Fruit fly (Drosophila melanogaster) whole organism, embryonic: ENCODE data around the gene CG32806.

Experiments
- Abd-B ChIP-seq: fragments of 200-800 bp; sonication (Bioruptor generic); optimal IDR thresholded peaks from 2 replicates; lab custom pipeline; 2018; ENCODE audit warnings: missing biosample characterization, mild to moderate bottlenecking, missing genetic modification characterization, moderate library complexity
- B-H1 ChIP-seq: fragments of 200-800 bp; sonication (Bioruptor generic); IDR thresholded peaks from 3 replicates; pipeline ENCODE4 v1.3.6; 2022; ENCODE audit warnings: missing biosample characterization, missing genetic modification characterization
- CG10543 ChIP-seq: fragments of 200-800 bp; sonication (Bioruptor generic); optimal IDR thresholded peaks from 3 replicates; lab custom pipeline; 2017; ENCODE audit warnings: missing biosample characterization, mild to moderate bottlenecking, missing genetic modification characterization, moderate library complexity
- CG11560 ChIP-seq: fragments of 200-800 bp; sonication (Bioruptor generic); IDR thresholded peaks from 3 replicates; pipeline ENCODE4 v1.3.6; 2022; ENCODE audit warnings: missing biosample characterization, missing genetic modification characterization
- CG12219 ChIP-seq: fragments of 200-800 bp; sonication (Bioruptor generic); optimal IDR thresholded peaks from 3 replicates; lab custom pipeline; 2018; ENCODE audit warnings: missing biosample characterization, mild to moderate bottlenecking, missing genetic modification characterization
- CG12744 ChIP-seq: fragments of 200-800 bp; sonication (Bioruptor generic); optimal IDR thresholded peaks from 2 replicates; lab custom pipeline; 2016; ENCODE audit warnings: missing biosample characterization, missing genetic modification characterization
- CG13123 ChIP-seq: fragments of 200-800 bp; sonication (Bioruptor generic); optimal IDR thresholded peaks from 2 replicates; lab custom pipeline; 2016; ENCODE audit warnings: missing biosample characterization, missing genetic modification characterization
- CG16863 ChIP-seq: fragments of 200-800 bp; sonication (Bioruptor generic); optimal IDR thresholded peaks from 3 replicates; lab custom pipeline; 2016; ENCODE audit warnings: missing biosample characterization, missing genetic modification characterization
- CG2889 ChIP-seq: fragments of 200-800 bp; sonication (Bioruptor generic); IDR thresholded peaks from 3 replicates; pipeline ENCODE4 v1.3.6; 2022; ENCODE audit warnings: missing biosample characterization, missing genetic modification characterization
- CG33557 ChIP-seq: fragments of 200-800 bp; sonication (Bioruptor generic); optimal IDR thresholded peaks from 2 replicates; lab custom pipeline; 2019; ENCODE audit warnings: missing biosample characterization, mild to moderate bottlenecking, missing genetic modification characterization, moderate library complexity
- CG4328 ChIP-seq: fragments of 200-800 bp; sonication (Bioruptor generic); optimal IDR thresholded peaks from 3 replicates; lab custom pipeline; 2017; ENCODE audit warnings: missing biosample characterization, missing genetic modification reagents, missing genetic modification characterization
- CG4360 ChIP-seq: fragments of 200-800 bp; sonication (Bioruptor generic); IDR thresholded peaks from 2 replicates; pipeline ENCODE4 v1.3.6; 2022; ENCODE audit warnings: missing biosample characterization, missing genetic modification characterization
- CG4404 ChIP-seq: fragments of 200-800 bp; sonication (Bioruptor generic); IDR thresholded peaks from 2 replicates; pipeline ENCODE4 v1.3.6; 2022; ENCODE audit warnings: missing biosample characterization, missing genetic modification characterization
- CG4707 ChIP-seq: fragments of 200-800 bp; sonication (Bioruptor generic); optimal IDR thresholded peaks from 2 replicates; lab custom pipeline; 2018; ENCODE audit warnings: missing biosample characterization, mild to moderate bottlenecking, missing genetic modification characterization, moderate library complexity
- CG5953 ChIP-seq: fragments of 200-800 bp; sonication (Bioruptor generic); IDR thresholded peaks from 2 replicates; pipeline ENCODE4 v1.3.6; 2022; ENCODE audit warnings: missing biosample characterization, missing genetic modification characterization
- CTCF ChIP-seq: fragments of 200-800 bp; sonication (Bioruptor generic); optimal IDR thresholded peaks from 2 replicates; lab custom pipeline; 2017; ENCODE audit warnings: missing biosample characterization, mild to moderate bottlenecking, missing genetic modification characterization, moderate library complexity
- CkIIα-i1 ChIP-seq: fragments of 200-800 bp; sonication (Bioruptor generic); IDR thresholded peaks from 2 replicates; pipeline ENCODE4 v1.3.6; 2022; ENCODE audit warnings: missing biosample characterization, missing genetic modification characterization
- Dll ChIP-seq: fragments of 200-800 bp; sonication (Bioruptor generic); IDR thresholded peaks from 4 replicates; pipeline ENCODE4 v1.3.6; 2022; ENCODE audit warnings: missing biosample characterization, missing genetic modification characterization; ENCODE audit not compliant: partially characterized antibody
- Doc3 ChIP-seq: fragments of 200-800 bp; sonication (Bioruptor generic); IDR thresholded peaks from 3 replicates; pipeline ENCODE4 v1.3.6; 2022; ENCODE audit warnings: missing biosample characterization, missing genetic modification characterization; ENCODE audit not compliant: partially characterized antibody
- Dref ChIP-seq: fragments of 200-800 bp; sonication (Bioruptor generic); IDR thresholded peaks from 2 replicates; pipeline ENCODE4 v1.3.6; 2022; ENCODE audit warnings: missing biosample characterization, missing genetic modification characterization
- Eip74EF ChIP-seq, 2 experiments: fragments of 200-800 bp in 1 of 2; fragments of >200 bp in 1 of 2; sonication (Bioruptor generic) in 1 of 2; optimal IDR thresholded peaks; 2 replicates each; lab custom pipeline; 2017 to 2019; ENCODE audit warnings: missing biosample characterization in 2 of 2, missing genetic modification characterization in 2 of 2, mild to moderate bottlenecking in 1 of 2, moderate library complexity in 1 of 2
- Hmr ChIP-seq: fragments of 200-800 bp; sonication (Bioruptor generic); optimal IDR thresholded peaks from 3 replicates; lab custom pipeline; 2017; ENCODE audit warnings: mild to moderate bottlenecking, missing biosample characterization, missing genetic modification reagents, missing genetic modification characterization
- Hsf ChIP-seq: fragments of 200-800 bp; sonication (Bioruptor generic); optimal IDR thresholded peaks from 3 replicates; lab custom pipeline; 2016; ENCODE audit warnings: missing biosample characterization, missing genetic modification characterization
- Lhr ChIP-seq: fragments of 200-800 bp; sonication (Bioruptor generic); optimal IDR thresholded peaks from 3 replicates; lab custom pipeline; 2017; ENCODE audit warnings: mild to moderate bottlenecking, missing biosample characterization, missing genetic modification reagents, missing genetic modification characterization
- MTF-1 ChIP-seq: fragments of 200-800 bp; sonication (Bioruptor generic); optimal IDR thresholded peaks from 2 replicates; lab custom pipeline; 2018; ENCODE audit warnings: missing biosample characterization, mild to moderate bottlenecking, missing genetic modification characterization, borderline replicate concordance
- NC2β ChIP-seq: fragments of 200-800 bp; sonication (Bioruptor generic); optimal IDR thresholded peaks from 2 replicates; lab custom pipeline; 2016; ENCODE audit warnings: missing biosample characterization, missing genetic modification characterization
- Nf-YA ChIP-seq: fragments of 200-800 bp; sonication (Bioruptor generic); IDR thresholded peaks from 2 replicates; pipeline ENCODE4 v1.3.6; 2022; ENCODE audit warnings: missing biosample characterization, missing genetic modification characterization
- Six4 ChIP-seq: fragments of 200-800 bp; sonication (Bioruptor generic); optimal IDR thresholded peaks from 2 replicates; lab custom pipeline; 2016; ENCODE audit warnings: missing biosample characterization, missing genetic modification characterization
- Sox100B ChIP-seq: fragments of 200-800 bp; sonication (Bioruptor generic); optimal IDR thresholded peaks from 3 replicates; lab custom pipeline; 2018; ENCODE audit warnings: missing biosample characterization, mild to moderate bottlenecking, missing genetic modification characterization
- Taf1 ChIP-seq: fragments of 200-800 bp; sonication (Bioruptor generic); IDR thresholded peaks from 2 replicates; pipeline ENCODE4 v1.3.6; 2022; ENCODE audit warnings: missing biosample characterization, missing genetic modification characterization
- Vsx1 ChIP-seq: fragments of 200-800 bp; sonication (Bioruptor generic); optimal IDR thresholded peaks from 2 replicates; lab custom pipeline; 2017; ENCODE audit warnings: missing biosample characterization, mild to moderate bottlenecking, missing genetic modification characterization, missing genetic modification reagents
- cg ChIP-seq: fragments of 200-800 bp; sonication (Bioruptor generic); optimal IDR thresholded peaks from 3 replicates; lab custom pipeline; 2019; ENCODE audit warnings: missing biosample characterization, mild to moderate bottlenecking, missing genetic modification characterization, moderate library complexity
- chif ChIP-seq, 2 experiments: fragments of 200-800 bp; sonication (Bioruptor generic); optimal IDR thresholded peaks; 3 replicates each; lab custom pipeline; 2016; ENCODE audit warnings: missing biosample characterization in 2 of 2, missing genetic modification characterization in 2 of 2
- chn ChIP-seq: fragments of 200-800 bp; sonication (Bioruptor generic); optimal IDR thresholded peaks from 2 replicates; lab custom pipeline; 2016; ENCODE audit warnings: missing biosample characterization, missing genetic modification characterization
- dmrt99B ChIP-seq: fragments of 200-800 bp; sonication (Bioruptor generic); optimal IDR thresholded peaks from 2 replicates; lab custom pipeline; 2018; ENCODE audit warnings: missing biosample characterization, mild to moderate bottlenecking, missing genetic modification characterization, moderate library complexity
- en ChIP-seq: fragments of 200-800 bp; sonication (Bioruptor generic); optimal IDR thresholded peaks from 2 replicates; lab custom pipeline; 2016; ENCODE audit warnings: missing biosample characterization, missing genetic modification characterization
- esg ChIP-seq: fragments of 200-800 bp; sonication (Bioruptor generic); conservative IDR thresholded peaks from 2 replicates; pipeline ENCODE4 v1.3.6; 2022; ENCODE audit warnings: missing biosample characterization, missing genetic modification characterization
- gcm ChIP-seq: fragments of 200-800 bp; sonication (Bioruptor generic); optimal IDR thresholded peaks from 2 replicates; lab custom pipeline; 2019; ENCODE audit warnings: missing biosample characterization, mild to moderate bottlenecking, missing genetic modification characterization, moderate library complexity
- hb ChIP-seq: fragments of 200-800 bp; sonication (Bioruptor generic); IDR thresholded peaks from 3 replicates; pipeline ENCODE4 v1.3.6; 2022; ENCODE audit warnings: missing biosample characterization, missing genetic modification characterization; ENCODE audit not compliant: partially characterized antibody
- hbn ChIP-seq: fragments of 200-800 bp; sonication (Bioruptor generic); IDR thresholded peaks from 2 replicates; pipeline ENCODE4 v1.3.6; 2022; ENCODE audit warnings: missing biosample characterization, missing genetic modification characterization; ENCODE audit not compliant: partially characterized antibody
- kah ChIP-seq: fragments of 200-800 bp; sonication (Bioruptor generic); optimal IDR thresholded peaks from 2 replicates; lab custom pipeline; 2018; ENCODE audit warnings: missing biosample characterization, mild to moderate bottlenecking, missing genetic modification characterization
- nau ChIP-seq: fragments of 200-800 bp; sonication (Bioruptor generic); optimal IDR thresholded peaks from 3 replicates; lab custom pipeline; 2017; ENCODE audit warnings: missing biosample characterization, mild to moderate bottlenecking, missing genetic modification characterization, missing genetic modification reagents
- oc ChIP-seq: fragments of 200-800 bp; sonication (Bioruptor generic); optimal IDR thresholded peaks from 2 replicates; lab custom pipeline; 2018; ENCODE audit warnings: missing biosample characterization, mild to moderate bottlenecking, missing genetic modification characterization, moderate library complexity
- onecut ChIP-seq: fragments of 200-800 bp; sonication (Bioruptor generic); IDR thresholded peaks from 2 replicates; pipeline ENCODE4 v1.3.6; 2022; ENCODE audit warnings: missing biosample characterization, missing genetic modification characterization
- pfk ChIP-seq: fragments of 200-800 bp; sonication (Bioruptor generic); optimal IDR thresholded peaks from 2 replicates; lab custom pipeline; 2018; ENCODE audit warnings: missing biosample characterization, mild to moderate bottlenecking, missing genetic modification characterization, moderate library complexity
- pzg ChIP-seq: fragments of 200-800 bp; sonication (Bioruptor generic); optimal IDR thresholded peaks from 3 replicates; lab custom pipeline; 2018; ENCODE audit warnings: missing biosample characterization, mild to moderate bottlenecking, missing genetic modification characterization, moderate library complexity
- stc ChIP-seq: fragments of 200-800 bp; sonication (Bioruptor generic); IDR thresholded peaks from 2 replicates; pipeline ENCODE4 v1.3.6; 2022; ENCODE audit warnings: missing biosample characterization, missing genetic modification characterization
- yki ChIP-seq: fragments of >200 bp; optimal IDR thresholded peaks from 3 replicates; lab custom pipeline; 2018
- zfh1 ChIP-seq: fragments of 200-800 bp; sonication (Bioruptor generic); IDR thresholded peaks from 3 replicates; pipeline ENCODE4 v1.3.6; 2022; ENCODE audit warnings: missing biosample characterization, missing genetic modification characterization

CG32806 gene

DNA sequence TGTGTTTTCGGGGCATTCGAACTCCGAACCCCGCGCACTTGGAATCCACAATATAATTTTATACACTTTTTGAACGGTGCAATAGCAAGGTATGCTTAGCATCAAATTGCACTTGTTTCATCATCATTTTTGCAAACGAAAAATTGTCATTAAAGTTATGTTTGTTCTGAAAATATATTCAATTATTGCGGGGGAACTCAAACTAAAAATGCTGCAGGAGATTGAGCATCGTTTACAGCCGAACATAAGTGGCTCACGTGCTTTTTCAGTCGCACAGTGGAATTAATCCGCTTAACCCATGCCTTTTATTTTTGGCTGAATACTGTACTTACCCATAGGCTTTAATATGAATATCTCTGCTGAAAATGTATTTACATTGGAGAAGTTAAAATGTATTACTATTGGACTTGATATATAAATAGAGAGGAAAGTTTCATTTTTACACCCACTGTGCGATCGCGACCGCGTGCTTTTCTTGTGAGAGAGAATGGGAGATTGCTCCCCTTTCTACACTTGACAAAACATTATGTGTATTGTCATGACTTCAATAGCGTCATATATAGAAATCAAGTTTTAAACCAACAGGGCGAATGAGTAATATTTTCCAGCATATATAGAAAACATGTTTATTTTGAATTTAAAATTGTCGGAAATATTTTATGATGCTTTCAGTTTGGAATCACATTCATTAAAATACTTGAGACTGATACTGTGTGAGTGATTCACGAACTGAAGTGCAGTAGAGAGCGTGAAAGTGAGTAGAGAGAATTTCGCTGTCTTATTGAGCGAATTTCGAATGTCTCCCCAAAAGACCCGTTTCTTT, 41.2 kb downstream of the CG32806 start (continued):
- peak; percentile 82 for TF ChIP-seq CG4404 (GFP tag; lab: Robert Waterston, UW)
- TF ChIP-seq Doc3 (GFP tag; lab: Robert Waterston, UW) = no peak
- peak; percentile 86 for TF ChIP-seq kah (GFP tag; lab: Kevin White, UChicago)
- TF ChIP-seq CkIIα-i1 (GFP tag; lab: Robert Waterston, UW) = peak; percentile 77; the same call in 1 of the 2 replicates
- TF ChIP-seq gcm (GFP tag; lab: Kevin White, UChicago) = peak; percentile 94
- TF ChIP-seq en (GFP tag; lab: Kevin White, UChicago) = peak; percentile 90
- TF ChIP-seq CG12219 (GFP tag; lab: Kevin White, UChicago) = peak; percentile 96
- TF ChIP-seq esg (GFP tag; lab: Robert Waterston, UW) = peak; percentile 97
- TF ChIP-seq CG33557 (GFP tag; lab: Kevin White, UChicago) = peak; percentile 76
- peak; percentile 98 for TF ChIP-seq zfh1 (GFP tag; lab: Robert Waterston, UW)
- peak; percentile 99 for TF ChIP-seq CG4707 (GFP tag; lab: Kevin White, UChicago)
- peak; percentile 98 for TF ChIP-seq oc
- TF ChIP-seq hb (GFP tag; lab: Robert Waterston, UW) = 0 out of 3 replicates have a peak, but pooled peaks have one; percentile 30
- peak; percentile 37 for TF ChIP-seq pfk
- peak; percentile 90 for TF ChIP-seq NC2β (GFP tag; lab: Kevin White, UChicago)
- TF ChIP-seq CG4360 (GFP tag; lab: Robert Waterston, UW) = peak; percentile 77
- peak; percentile 18 for TF ChIP-seq pzg
- peak; percentile 66 for TF ChIP-seq CTCF (GFP tag; lab: Kevin White, UChicago)
- TF ChIP-seq CG4328 = peak; percentile 92
- TF ChIP-seq cg = no peak
- no peak for TF ChIP-seq yki (lab: Kevin White, UChicago)
- TF ChIP-seq Taf1 (GFP tag; lab: Robert Waterston, UW) = peak; percentile 93
- TF ChIP-seq Dll (GFP tag; lab: Robert Waterston, UW) = 0 out of 4 replicates have a peak, but pooled peaks have one; percentile 18
- TF ChIP-seq B-H1 = peak; percentile 96
- TF ChIP-seq Eip74EF (GFP tag; optimal IDR thresholded peaks at IDR 0.05; lab: Kevin White, UChicago) = peak in 1 of 2 experiments; percentile 91
- peak; percentile 90 for TF ChIP-seq CG13123 (GFP tag; lab: Kevin White, UChicago)
- peak; percentile 86 for TF ChIP-seq CG11560 (tag; lab: Robert Waterston, UW)
- peak; percentile 94 for TF ChIP-seq Abd-B (GFP tag; lab: Kevin White, UChicago)
- TF ChIP-seq nau = peak; percentile 92
- peak; percentile 97 for TF ChIP-seq CG5953 (GFP tag; lab: Robert Waterston, UW)
- peak; percentile 96 for TF ChIP-seq Sox100B (GFP tag; lab: Kevin White, UChicago)
- peak; percentile 93 for TF ChIP-seq chn
- TF ChIP-seq chif (GFP tag; optimal IDR thresholded peaks at IDR 0.05; lab: Kevin White, UChicago) = peak; percentile 90 to 93
- peak; percentile 96 for TF ChIP-seq dmrt99B (tag; lab: Kevin White, UChicago)
- TF ChIP-seq Dref = peak; percentile 40; the same call in 1 of the 2 replicates
- TF ChIP-seq Hmr (GFP tag; lab: Kevin White, UChicago) = peak; percentile 96
- TF ChIP-seq CG16863 (GFP tag; lab: Kevin White, UChicago) = peak; percentile 93
- peak; percentile 97 for TF ChIP-seq stc (GFP tag; lab: Robert Waterston, UW)
- TF ChIP-seq CG2889 = peak; percentile 93
- peak; percentile 90 for TF ChIP-seq Vsx1 (GFP tag; lab: Kevin White, UChicago)
- peak; percentile 94 for TF ChIP-seq CG12744
- peak; percentile 94 for TF ChIP-seq Hsf (GFP tag; lab: Kevin White, UChicago)
- peak; percentile 88 for TF ChIP-seq Six4 (GFP tag; lab: Kevin White, UChicago)
- TF ChIP-seq Nf-YA (GFP tag; lab: Robert Waterston, UW) = peak; percentile 95
- peak; percentile 95 for TF ChIP-seq MTF-1 (GFP tag; lab: Kevin White, UChicago)
- no peak for TF ChIP-seq hbn (GFP tag; lab: Robert Waterston, UW)
- TF ChIP-seq Lhr (GFP tag; lab: Kevin White, UChicago) = peak; percentile 82
- TF ChIP-seq onecut (GFP tag; lab: Robert Waterston, UW) = peak; percentile 92
- TF ChIP-seq CG10543 (GFP tag; lab: Kevin White, UChicago) = peak; percentile 95
